Fruit fly (Drosophila melanogaster) S2 (cell line): ENCODE data around the gene CG18095.

Source experiments
- CG8478 ChIP-seq: fragments of >200 bp; optimal IDR thresholded peaks from 2 replicates; lab custom pipeline; 2018
- CTCF ChIP-seq, 2 experiments: fragments of >200 bp; optimal IDR thresholded peaks; 2 replicates each; lab custom pipeline; 2018

The CG18095 gene

dm6 chr2L:14031439-14031838 lies at the start of gene CG18095:
Gene CG18095 (minus strand): TSS chr2L:14031539.
- TF ChIP-seq CTCF (optimal IDR thresholded peaks at IDR 0.05; lab: Kevin White, UChicago) = no peak
- TF ChIP-seq CG8478 (lab: Kevin White, UChicago) = no peak

dm6 chr2L:14070154-14070553 lies 38.8 kb upstream of the CG18095 start:
- no peak for TF ChIP-seq CG8478 (lab: Kevin White, UChicago)
- no peak for TF ChIP-seq CTCF (optimal IDR thresholded peaks at IDR 0.05; lab: Kevin White, UChicago)

- TF ChIP-seq CTCF (optimal IDR thresholded peaks at IDR 0.05; lab: Kevin White, UChicago) (no peak), CG8478 (lab: Kevin White, UChicago) (no peak)
Observed at dm6 chr2L:14054903-14055302, 23.6 kb upstream of the CG18095 start.

- TF ChIP-seq CTCF (optimal IDR thresholded peaks at IDR 0.05; lab: Kevin White, UChicago) (no peak), CG8478 (lab: Kevin White, UChicago) (no peak)
Observed at dm6 chr2L:14054281-14054680, 22.9 kb upstream of the CG18095 start.

- TF ChIP-seq CG8478 (lab: Kevin White, UChicago) (no peak), CTCF (optimal IDR thresholded peaks at IDR 0.05; lab: Kevin White, UChicago) (no peak)
Observed at dm6 chr2L:14049958-14050357, 18.6 kb upstream of the CG18095 start.

- TF ChIP-seq CG8478 (lab: Kevin White, UChicago) (no peak), CTCF (optimal IDR thresholded peaks at IDR 0.05; lab: Kevin White, UChicago) (no peak)
Observed at dm6 chr2L:14047170-14047632, 15.9 kb upstream of the CG18095 start, which contains the start of gene NimC4. Gene NimC4 (plus strand): TSS chr2L:14047582.

- TF ChIP-seq CG8478 (lab: Kevin White, UChicago) (no peak), CTCF (optimal IDR thresholded peaks at IDR 0.05; lab: Kevin White, UChicago) (no peak)
Observed at dm6 chr2L:14045562-14046196, 14.3 kb upstream of the CG18095 start.

- TF ChIP-seq CG8478 (lab: Kevin White, UChicago) = no peak
Observed at dm6 chr2L:14039936-14040483, 8.7 kb upstream of the CG18095 start, which contains the start of gene nAChRalpha5. Gene nAChRalpha5 (plus strand): TSS chr2L:14040170.

dm6 chr2L:14038718-14039117 lies 7.4 kb upstream of the CG18095 start:
- TF ChIP-seq CG8478 (lab: Kevin White, UChicago) (no peak), CTCF (optimal IDR thresholded peaks at IDR 0.05; lab: Kevin White, UChicago) (no peak)

- TF ChIP-seq CG8478 (lab: Kevin White, UChicago) = no peak
- TF ChIP-seq CTCF (optimal IDR thresholded peaks at IDR 0.05; lab: Kevin White, UChicago) = no peak
Observed at dm6 chr2L:14029235-14029634, 2.1 kb downstream of the CG18095 start.

dm6 chr2L:14026778-14027177 lies 4.6 kb downstream of the CG18095 start, which contains the start of gene hll:
Gene hll (plus strand): TSS chr2L:14027001.
- TF ChIP-seq CTCF (optimal IDR thresholded peaks at IDR 0.05; lab: Kevin White, UChicago) (no peak), CG8478 (lab: Kevin White, UChicago) (no peak)

- TF ChIP-seq CTCF (optimal IDR thresholded peaks at IDR 0.05; lab: Kevin White, UChicago) = no peak
- no peak for TF ChIP-seq CG8478 (lab: Kevin White, UChicago)
Observed at dm6 chr2L:14025485-14025933, 5.8 kb downstream of the CG18095 start.

- no peak for TF ChIP-seq CTCF (optimal IDR thresholded peaks at IDR 0.05; lab: Kevin White, UChicago)
- TF ChIP-seq CG8478 (lab: Kevin White, UChicago) = no peak
Observed at dm6 chr2L:14024746-14025105, 6.6 kb downstream of the CG18095 start.

- TF ChIP-seq CTCF (optimal IDR thresholded peaks at IDR 0.05; lab: Kevin White, UChicago) = no peak
- TF ChIP-seq CG8478 (lab: Kevin White, UChicago) = no peak
Observed at dm6 chr2L:14024051-14024745, 7.1 kb downstream of the CG18095 start.
